Worm (Caenorhabditis elegans) whole organism, mixed stage, embryonic: ENCODE measurements around the gene set-2.

Experiments used
- M03D4.4 ChIP-seq: sonication (generic microtip); optimal IDR thresholded peaks from 2 replicates; lab custom pipeline; 2017; ENCODE audit warnings: mild to moderate bottlenecking, missing genetic modification characterization, missing compliant biosample characterization
- bed-3 ChIP-seq: fragments of 200-800 bp; sonication (Bioruptor generic); optimal IDR thresholded peaks from 3 replicates; lab custom pipeline; 2018; ENCODE audit warnings: mild to moderate bottlenecking, missing genetic modification characterization, moderate library complexity, missing compliant biosample characterization
- blmp-1 ChIP-seq: fragments of 150-350 bp; optimal IDR thresholded peaks from 2 replicates; lab custom pipeline; 2014; ENCODE audit warnings: missing biosample characterization, missing genetic modification characterization
- ceh-39 ChIP-seq: fragments of 150-350 bp; optimal IDR thresholded peaks from 2 replicates; lab custom pipeline; 2014; ENCODE audit warnings: missing biosample characterization, missing genetic modification characterization
- ceh-43 ChIP-seq: fragments of 200-800 bp; sonication (Bioruptor generic); optimal IDR thresholded peaks from 2 replicates; lab custom pipeline; 2018; ENCODE audit warnings: mild to moderate bottlenecking, missing genetic modification characterization, moderate library complexity, missing compliant biosample characterization
- ceh-83 ChIP-seq: fragments of 200-800 bp; sonication (Bioruptor generic); optimal IDR thresholded peaks from 2 replicates; lab custom pipeline; 2018; ENCODE audit warnings: mild to moderate bottlenecking, missing genetic modification characterization, missing compliant biosample characterization
- ces-1 ChIP-seq: fragments of 150-350 bp; optimal IDR thresholded peaks from 2 replicates; lab custom pipeline; 2014; ENCODE audit warnings: missing biosample characterization, missing genetic modification reagents, missing genetic modification characterization
- cnd-1 ChIP-seq: fragments of 200-800 bp; sonication (Bioruptor generic); optimal IDR thresholded peaks from 2 replicates; lab custom pipeline; 2018; ENCODE audit warnings: mild to moderate bottlenecking, missing genetic modification characterization, missing compliant biosample characterization
- drap-1 ChIP-seq: fragments of 200-800 bp; sonication (Bioruptor generic); optimal IDR thresholded peaks from 3 replicates; lab custom pipeline; 2018; ENCODE audit warnings: mild to moderate bottlenecking, missing genetic modification characterization, missing compliant biosample characterization
- elt-1 ChIP-seq: sonication (generic microtip); optimal IDR thresholded peaks from 2 replicates; lab custom pipeline; 2017; ENCODE audit warnings: missing genetic modification characterization, mild to moderate bottlenecking, missing compliant biosample characterization, antibody characterized with exemption, moderate library complexity, borderline replicate concordance; ENCODE audit not compliant: insufficient read depth
- elt-3 ChIP-seq: fragments of 150-350 bp; optimal IDR thresholded peaks from 2 replicates; lab custom pipeline; 2014; ENCODE audit warnings: missing biosample characterization, missing genetic modification characterization
- flh-1 ChIP-seq: fragments of 200-800 bp; sonication (Bioruptor generic); optimal IDR thresholded peaks from 2 replicates; lab custom pipeline; 2018; ENCODE audit warnings: mild to moderate bottlenecking, missing genetic modification characterization, moderate library complexity, missing compliant biosample characterization
- ham-2 ChIP-seq: fragments of 200-800 bp; sonication (Bioruptor generic); optimal IDR thresholded peaks from 2 replicates; lab custom pipeline; 2018; ENCODE audit warnings: mild to moderate bottlenecking, missing genetic modification characterization, missing compliant biosample characterization
- hlh-1 ChIP-seq: fragments of 150-350 bp; optimal IDR thresholded peaks from 2 replicates; lab custom pipeline; 2014; ENCODE audit warnings: missing biosample characterization, missing genetic modification reagents, missing genetic modification characterization
- lin-13 ChIP-seq: fragments of 150-350 bp; optimal IDR thresholded peaks from 2 replicates; lab custom pipeline; 2014; ENCODE audit warnings: missing biosample characterization, missing genetic modification characterization
- lin-32 ChIP-seq: fragments of 200-800 bp; sonication (Bioruptor generic); optimal IDR thresholded peaks from 2 replicates; lab custom pipeline; 2018; ENCODE audit warnings: mild to moderate bottlenecking, missing genetic modification characterization, missing compliant biosample characterization
- lsy-2 ChIP-seq: fragments of 150-350 bp; optimal IDR thresholded peaks from 2 replicates; lab custom pipeline; 2014; ENCODE audit warnings: missing biosample characterization, missing genetic modification characterization
- mab-5 ChIP-seq: fragments of 150-350 bp; optimal IDR thresholded peaks from 2 replicates; lab custom pipeline; 2014; ENCODE audit warnings: missing biosample characterization, missing genetic modification characterization
- mep-1 ChIP-seq: fragments of 150-350 bp; optimal IDR thresholded peaks from 2 replicates; lab custom pipeline; 2017; ENCODE audit warnings: missing biosample characterization, missing genetic modification reagents, missing genetic modification characterization, inconsistent platforms
- mls-2 ChIP-seq: sonication (generic microtip); optimal IDR thresholded peaks from 2 replicates; lab custom pipeline; 2016; ENCODE audit warnings: mild to moderate bottlenecking, missing genetic modification characterization, moderate library complexity, missing compliant biosample characterization
- nhr-12 ChIP-seq: fragments of 150-350 bp; optimal IDR thresholded peaks from 2 replicates; lab custom pipeline; 2014; ENCODE audit warnings: missing biosample characterization, missing genetic modification characterization
- nhr-2 ChIP-seq: fragments of 150-350 bp; optimal IDR thresholded peaks from 2 replicates; lab custom pipeline; 2014; ENCODE audit warnings: missing biosample characterization, missing genetic modification characterization
- nhr-237 ChIP-seq: fragments of 150-350 bp; optimal IDR thresholded peaks from 2 replicates; lab custom pipeline; 2014; ENCODE audit warnings: missing biosample characterization, missing genetic modification characterization
- nhr-28 ChIP-seq: fragments of 150-350 bp; optimal IDR thresholded peaks from 2 replicates; lab custom pipeline; 2014; ENCODE audit warnings: missing biosample characterization, missing genetic modification characterization
- nhr-76 ChIP-seq: sonication (generic microtip); optimal IDR thresholded peaks from 2 replicates; lab custom pipeline; 2017; ENCODE audit warnings: missing biosample characterization, missing genetic modification characterization
- pha-4 ChIP-seq: fragments of 150-350 bp; optimal IDR thresholded peaks from 2 replicates; lab custom pipeline; 2018; ENCODE audit warnings: missing biosample characterization, missing genetic modification reagents, missing genetic modification characterization
- sem-2 ChIP-seq: fragments of 200-800 bp; sonication (Bioruptor generic); optimal IDR thresholded peaks from 2 replicates; lab custom pipeline; 2018; ENCODE audit warnings: mild to moderate bottlenecking, missing genetic modification characterization, missing compliant biosample characterization
- snpc-4 ChIP-seq: fragments of 150-350 bp; optimal IDR thresholded peaks from 2 replicates; lab custom pipeline; 2014; ENCODE audit warnings: missing biosample characterization, missing genetic modification characterization
- sptf-1 ChIP-seq: sonication (generic microtip); optimal IDR thresholded peaks from 2 replicates; lab custom pipeline; 2017; ENCODE audit warnings: mild to moderate bottlenecking, missing genetic modification characterization, moderate library complexity, missing compliant biosample characterization
- tbx-8 ChIP-seq: fragments of 200-800 bp; sonication (Bioruptor generic); optimal IDR thresholded peaks from 2 replicates; lab custom pipeline; 2018; ENCODE audit warnings: mild to moderate bottlenecking, missing genetic modification characterization, moderate library complexity, missing compliant biosample characterization
- unc-120 ChIP-seq: sonication (generic microtip); optimal IDR thresholded peaks from 2 replicates; lab custom pipeline; 2017; ENCODE audit warnings: missing genetic modification characterization, missing compliant biosample characterization; ENCODE audit not compliant: poor library complexity, severe bottlenecking
- unc-39 ChIP-seq: fragments of 150-350 bp; optimal IDR thresholded peaks from 2 replicates; lab custom pipeline; 2014; ENCODE audit warnings: missing biosample characterization, missing genetic modification characterization
- unc-62 ChIP-seq: fragments of 150-350 bp; optimal IDR thresholded peaks from 2 replicates; lab custom pipeline; 2014; ENCODE audit warnings: missing biosample characterization, missing genetic modification reagents, missing genetic modification characterization
- zip-8 ChIP-seq: fragments of 150-350 bp; optimal IDR thresholded peaks from 2 replicates; lab custom pipeline; 2014; ENCODE audit warnings: missing biosample characterization, missing genetic modification characterization
- ztf-11 ChIP-seq: fragments of 150-350 bp; optimal IDR thresholded peaks from 2 replicates; lab custom pipeline; 2014; ENCODE audit warnings: missing biosample characterization, missing genetic modification characterization

set-2 gene

ce11 chrIII:4905405-4905804, 24.6 kb downstream of the set-2 start, which contains the start of gene F26F4.8:
Gene F26F4.8, minus strand, starts transcription at chrIII:4905473.
- peak; percentile 37 for TF ChIP-seq hlh-1 (tag; lab: Kevin White, UChicago)
- TF ChIP-seq ceh-83: peak; percentile 43
- peak; percentile 2 for TF ChIP-seq lin-32 (GFP tag; lab: Kevin White, UChicago)
- peak; percentile 19 for TF ChIP-seq ceh-43 (GFP tag; lab: Kevin White, UChicago)
- no peak for TF ChIP-seq unc-39 (tag; lab: Kevin White, UChicago)
- no peak for TF ChIP-seq drap-1
- peak; percentile 18 for TF ChIP-seq mep-1 (tag; lab: Kevin White, UChicago)
- TF ChIP-seq sptf-1: peak; percentile 26
- TF ChIP-seq ces-1 (GFP tag; lab: Kevin White, UChicago): peak; percentile 2
- no peak for TF ChIP-seq pha-4 (tag; lab: Kevin White, UChicago)
- peak; percentile 92 for TF ChIP-seq unc-120

- TF ChIP-seq nhr-2 (tag; lab: Kevin White, UChicago) (no peak), ceh-83 (no peak), mab-5 (tag; lab: Kevin White, UChicago) (no peak), unc-120 (no peak), sptf-1 (no peak), M03D4.4 (no peak), unc-39 (tag; lab: Kevin White, UChicago) (no peak), zip-8 (no peak), ceh-43 (GFP tag; lab: Kevin White, UChicago) (no peak), nhr-76 (tag; lab: Kevin White, UChicago) (no peak), elt-1 (no peak)
- TF ChIP-seq, all 35 proteins: peak for 0
These were observed 26.2 kb downstream of the set-2 start, which contains the start of gene kbp-2 for ce11 chrIII:4903784-4904183. Gene kbp-2, minus strand, starts transcription at chrIII:4903884.

ce11 chrIII:4900260-4900659, 29.7 kb downstream of the set-2 start, which contains the start of gene tag-340:
Gene tag-340, plus strand, starts transcription at chrIII:4900508.
- TF ChIP-seq nhr-76 (tag; lab: Kevin White, UChicago): no peak
- no peak for TF ChIP-seq ceh-83
- no peak for TF ChIP-seq ztf-11 (tag; lab: Kevin White, UChicago)
- no peak for TF ChIP-seq hlh-1 (tag; lab: Kevin White, UChicago)
- TF ChIP-seq ceh-43 (GFP tag; lab: Kevin White, UChicago): no peak
- TF ChIP-seq nhr-2 (tag; lab: Kevin White, UChicago): no peak
- TF ChIP-seq sptf-1: no peak
- no peak for TF ChIP-seq blmp-1 (tag; lab: Kevin White, UChicago)
- TF ChIP-seq mls-2 (tag; lab: Kevin White, UChicago): no peak
- TF ChIP-seq flh-1 (GFP tag; lab: Kevin White, UChicago): no peak
- no peak for TF ChIP-seq mep-1 (tag; lab: Kevin White, UChicago)
- TF ChIP-seq unc-62 (GFP tag; lab: Kevin White, UChicago): no peak
- TF ChIP-seq lin-13 (tag; lab: Kevin White, UChicago): no peak
- no peak for TF ChIP-seq elt-1
- TF ChIP-seq M03D4.4: no peak

- TF ChIP-seq lin-13 (tag; lab: Kevin White, UChicago) (peak; percentile 91), snpc-4 (tag; lab: Kevin White, UChicago) (no peak), sem-2 (no peak), ztf-11 (tag; lab: Kevin White, UChicago) (peak; percentile 91), nhr-28 (tag; lab: Kevin White, UChicago) (no peak), unc-120 (peak; percentile 89), ham-2 (GFP tag; lab: Kevin White, UChicago) (peak; percentile 92), ceh-83 (no peak), bed-3 (no peak), mab-5 (tag; lab: Kevin White, UChicago) (peak; percentile 61), unc-62 (GFP tag; lab: Kevin White, UChicago) (peak; percentile 95), nhr-12 (tag; lab: Kevin White, UChicago) (peak; percentile 72), flh-1 (GFP tag; lab: Kevin White, UChicago) (no peak), lin-32 (GFP tag; lab: Kevin White, UChicago) (peak; percentile 30), pha-4 (tag; lab: Kevin White, UChicago) (peak; percentile 98), tbx-8 (GFP tag; lab: Kevin White, UChicago) (peak; percentile 41), ceh-43 (GFP tag; lab: Kevin White, UChicago) (peak; percentile 52), mep-1 (tag; lab: Kevin White, UChicago) (peak; percentile 96), M03D4.4 (peak; percentile 86), nhr-237 (peak; percentile 97), nhr-2 (tag; lab: Kevin White, UChicago) (peak; percentile 50), cnd-1 (peak; percentile 86), zip-8 (peak; percentile 42), mls-2 (tag; lab: Kevin White, UChicago) (peak; percentile 83), elt-1 (no peak), nhr-76 (tag; lab: Kevin White, UChicago) (peak; percentile 29), ceh-39 (tag; lab: Kevin White, UChicago) (peak; percentile 85), unc-39 (tag; lab: Kevin White, UChicago) (peak; percentile 47), lsy-2 (tag; lab: Kevin White, UChicago) (peak; percentile 88), sptf-1 (peak; percentile 88), ces-1 (GFP tag; lab: Kevin White, UChicago) (peak; percentile 84), hlh-1 (tag; lab: Kevin White, UChicago) (peak; percentile 84), elt-3 (tag; lab: Kevin White, UChicago) (peak; percentile 69), blmp-1 (tag; lab: Kevin White, UChicago) (peak; percentile 89), drap-1 (peak; percentile 84)
These were observed 30.3 kb downstream of the set-2 start for ce11 chrIII:4899728-4900127.
